Fruit fly (Drosophila melanogaster): ENCODE data around the gene CG10559.

The CG10559 gene

DNA sequence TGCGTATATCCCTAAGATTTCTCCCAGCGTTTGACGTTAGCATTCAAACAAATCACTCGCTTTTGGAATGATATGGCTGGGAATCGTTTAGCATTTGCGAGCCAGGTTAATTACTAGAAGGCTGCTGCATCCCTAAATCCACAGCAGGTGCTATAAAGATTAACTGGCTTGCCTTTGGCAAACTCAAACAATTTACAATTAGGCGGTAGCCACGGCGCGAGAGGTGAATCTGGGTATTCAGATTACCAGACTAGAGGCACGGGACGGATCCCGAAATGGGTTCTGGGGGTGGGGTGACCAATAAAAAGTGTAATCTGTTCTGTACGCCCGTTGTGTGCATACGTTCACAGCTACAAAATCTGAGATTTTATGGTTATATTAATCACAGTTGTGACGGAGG is 34.8 kb downstream of the CG10559 start, which contains the start of gene CG11892:
TSS of gene CG11892 (plus strand) at position 384 of the 400 bp plus-strand sequence.
- TF ChIP-seq Hr96 (GFP tag; optimal IDR thresholded peaks at IDR 0.05) (no peak), bab1 (GFP tag; optimal IDR thresholded peaks at IDR 0.05) (no peak), toe (GFP tag; optimal IDR thresholded peaks at IDR 0.05) (no peak), pad (GFP tag; optimal IDR thresholded peaks at IDR 0.05) (peak; percentile 68), Mnt (GFP tag; optimal IDR thresholded peaks at IDR 0.05) (peak; percentile 67), CG33017 (tag; optimal IDR thresholded peaks at IDR 0.05) (peak; percentile 89), CG5204 (GFP tag; optimal IDR thresholded peaks at IDR 0.05) (peak; percentile 28), CG1620 (GFP tag; optimal IDR thresholded peaks at IDR 0.05) (no peak), Clk (GFP tag; optimal IDR thresholded peaks at IDR 0.05) (peak; percentile 72), tj (GFP tag; optimal IDR thresholded peaks at IDR 0.05) (peak; percentile 39), cnc (optimal IDR thresholded peaks at IDR 0.05) (no peak), CG7101 (tag; optimal IDR thresholded peaks at IDR 0.05) (peak; percentile 87), cic (GFP tag; optimal IDR thresholded peaks at IDR 0.05) (peak; percentile 93), CG11617 (GFP tag; optimal IDR thresholded peaks at IDR 0.05) (peak; percentile 82), ovo (GFP tag; optimal IDR thresholded peaks at IDR 0.05) (peak; percentile 30), CG12768 (GFP tag; optimal IDR thresholded peaks at IDR 0.05) (peak; percentile 89), CG7045 (GFP tag; optimal IDR thresholded peaks at IDR 0.05) (peak; percentile 93), CG14711 (tag; optimal IDR thresholded peaks at IDR 0.05) (peak; percentile 64), Crg-1 (GFP tag; optimal IDR thresholded peaks at IDR 0.05) (peak; percentile 20), kay (GFP tag; ENCODE audit: borderline replicate concordance) (peak; percentile 93)

DNA sequence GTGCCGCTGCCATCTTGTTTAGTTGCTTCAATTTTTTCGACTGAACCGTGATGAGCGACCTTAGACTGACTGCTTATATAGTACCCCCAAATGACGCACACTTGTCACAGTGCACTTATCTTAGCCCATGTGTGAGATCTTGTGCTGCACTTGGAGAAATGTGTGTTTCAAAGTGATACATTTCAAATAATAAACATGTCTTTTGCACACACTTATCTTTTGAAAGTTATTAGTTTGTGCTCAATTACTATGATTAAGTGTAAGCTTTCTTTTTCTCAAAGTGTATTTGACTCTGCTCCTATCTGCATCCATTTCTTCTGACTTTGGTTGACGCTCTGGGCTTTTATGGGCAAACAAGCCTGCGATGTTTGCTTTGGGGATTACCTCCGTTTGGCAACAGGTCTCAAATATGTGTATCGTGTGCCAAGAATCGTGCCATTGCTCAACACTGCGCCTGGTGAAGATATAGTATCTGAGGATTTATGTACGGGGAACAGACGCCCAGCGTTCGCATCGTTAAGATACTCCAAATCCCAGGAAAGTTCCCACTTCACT is 36.0 kb downstream of the CG10559 start, which contains the start of gene CG10514:
TSS of gene CG10514 (minus strand) at position 51 of the 555 bp plus-strand sequence.
- TF ChIP-seq CG7045 (GFP tag; optimal IDR thresholded peaks at IDR 0.05) (peak; percentile 50), cic (GFP tag; optimal IDR thresholded peaks at IDR 0.05) (peak; percentile 65), Mnt (GFP tag; optimal IDR thresholded peaks at IDR 0.05) (peak; percentile 33), tj (GFP tag; optimal IDR thresholded peaks at IDR 0.05) (no peak), CG12768 (GFP tag; optimal IDR thresholded peaks at IDR 0.05) (peak; percentile 53), kay (GFP tag; ENCODE audit: borderline replicate concordance) (peak; percentile 90), CG7101 (tag; optimal IDR thresholded peaks at IDR 0.05) (peak; percentile 57), ovo (GFP tag; optimal IDR thresholded peaks at IDR 0.05) (peak; percentile 23), CG33017 (tag; optimal IDR thresholded peaks at IDR 0.05) (peak; percentile 45), cnc (optimal IDR thresholded peaks at IDR 0.05) (no peak)

DNA sequence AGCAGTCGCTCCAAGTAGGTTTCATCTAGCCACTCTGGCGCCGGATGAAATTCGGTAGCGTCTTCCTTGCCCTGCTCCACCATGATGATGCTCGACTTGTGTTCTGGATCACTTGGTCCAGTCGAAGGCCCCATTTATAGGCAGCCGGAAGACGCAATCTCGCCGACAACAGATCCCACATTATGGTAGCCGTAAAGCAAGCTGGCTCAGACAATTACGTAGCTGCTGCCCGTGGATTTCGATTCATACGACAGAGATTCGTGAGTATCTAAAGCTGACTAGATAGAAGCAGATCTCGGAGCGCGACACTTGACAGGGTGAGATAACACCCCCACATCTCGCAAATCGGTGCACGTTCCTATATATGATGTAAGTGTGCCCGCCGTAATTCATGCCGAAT is 38.8 kb downstream of the CG10559 start, which contains the start of gene CG10513:
TSS of gene CG10513 (minus strand) at position 101 of the 400 bp plus-strand sequence.
- no peak for TF ChIP-seq CG7045 (GFP tag; optimal IDR thresholded peaks at IDR 0.05)
- TF ChIP-seq pad (GFP tag; optimal IDR thresholded peaks at IDR 0.05) = no peak
- no peak for TF ChIP-seq kay (GFP tag; ENCODE audit: borderline replicate concordance)
- TF ChIP-seq CG33017 (tag; optimal IDR thresholded peaks at IDR 0.05) = no peak
- TF ChIP-seq bab1 (GFP tag; optimal IDR thresholded peaks at IDR 0.05) = no peak
- TF ChIP-seq ovo (GFP tag; optimal IDR thresholded peaks at IDR 0.05) = no peak
- TF ChIP-seq Mnt (GFP tag; optimal IDR thresholded peaks at IDR 0.05) = no peak
- no peak for TF ChIP-seq cnc (optimal IDR thresholded peaks at IDR 0.05)
- TF ChIP-seq CG1620 (GFP tag; optimal IDR thresholded peaks at IDR 0.05) = no peak
- no peak for TF ChIP-seq CG11617 (GFP tag; optimal IDR thresholded peaks at IDR 0.05)
- TF ChIP-seq CG12768 (GFP tag; optimal IDR thresholded peaks at IDR 0.05) = no peak
- TF ChIP-seq toe (GFP tag; optimal IDR thresholded peaks at IDR 0.05) = no peak
- TF ChIP-seq Clk (GFP tag; optimal IDR thresholded peaks at IDR 0.05) = no peak
- TF ChIP-seq CG14711 (tag; optimal IDR thresholded peaks at IDR 0.05) = no peak
- TF ChIP-seq tj (GFP tag; optimal IDR thresholded peaks at IDR 0.05) = no peak
- no peak for TF ChIP-seq Hr96 (GFP tag; optimal IDR thresholded peaks at IDR 0.05)

DNA sequence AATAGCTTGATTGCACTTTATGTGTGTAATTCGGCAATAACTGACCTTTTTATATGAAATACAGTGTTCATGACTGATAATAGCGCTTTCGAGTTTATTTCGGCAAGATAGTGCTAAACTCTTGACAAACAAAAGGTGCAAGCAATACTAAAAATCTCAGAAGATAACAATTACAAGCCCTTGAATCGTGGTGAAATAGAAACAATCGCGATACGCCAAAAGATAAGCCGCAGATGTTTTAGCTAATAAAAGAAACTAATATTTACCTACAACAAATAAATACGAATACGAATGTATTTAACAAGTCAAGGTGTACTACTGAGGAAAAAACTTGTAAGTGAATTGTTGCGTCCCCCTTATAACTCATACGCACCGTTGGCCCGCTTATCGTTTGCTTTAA is 40.6 kb downstream of the CG10559 start:
- no peak for TF ChIP-seq toe (GFP tag; optimal IDR thresholded peaks at IDR 0.05)
- no peak for TF ChIP-seq tj (GFP tag; optimal IDR thresholded peaks at IDR 0.05)
- TF ChIP-seq Mnt (GFP tag; optimal IDR thresholded peaks at IDR 0.05) = peak; percentile 19
- TF ChIP-seq CG1620 (GFP tag; optimal IDR thresholded peaks at IDR 0.05) = no peak
- TF ChIP-seq CG7101 (tag; optimal IDR thresholded peaks at IDR 0.05) = peak; percentile 65
- TF ChIP-seq CG14711 (tag; optimal IDR thresholded peaks at IDR 0.05) = peak; percentile 22
- TF ChIP-seq CG33017 (tag; optimal IDR thresholded peaks at IDR 0.05) = peak; percentile 71
- TF ChIP-seq CG12768 (GFP tag; optimal IDR thresholded peaks at IDR 0.05) = peak; percentile 58
- peak; percentile 80 for TF ChIP-seq CG7045 (GFP tag; optimal IDR thresholded peaks at IDR 0.05)
- peak; percentile 62 for TF ChIP-seq CG11617 (GFP tag; optimal IDR thresholded peaks at IDR 0.05)
- peak; percentile 97 for TF ChIP-seq cic (GFP tag; optimal IDR thresholded peaks at IDR 0.05)
- TF ChIP-seq Clk (GFP tag; optimal IDR thresholded peaks at IDR 0.05) = no peak
- no peak for TF ChIP-seq cnc (optimal IDR thresholded peaks at IDR 0.05)
- peak; percentile 94 for TF ChIP-seq kay (GFP tag; ENCODE audit: borderline replicate concordance)
- no peak for TF ChIP-seq bab1 (GFP tag; optimal IDR thresholded peaks at IDR 0.05)
- TF ChIP-seq pad (GFP tag; optimal IDR thresholded peaks at IDR 0.05) = peak; percentile 44
- TF ChIP-seq CG5204 (GFP tag; optimal IDR thresholded peaks at IDR 0.05) = peak; percentile 34
- no peak for TF ChIP-seq Hr96 (GFP tag; optimal IDR thresholded peaks at IDR 0.05)
- TF ChIP-seq Crg-1 (GFP tag; optimal IDR thresholded peaks at IDR 0.05) = peak; percentile 11
- TF ChIP-seq ovo (GFP tag; optimal IDR thresholded peaks at IDR 0.05) = peak; percentile 20

DNA sequence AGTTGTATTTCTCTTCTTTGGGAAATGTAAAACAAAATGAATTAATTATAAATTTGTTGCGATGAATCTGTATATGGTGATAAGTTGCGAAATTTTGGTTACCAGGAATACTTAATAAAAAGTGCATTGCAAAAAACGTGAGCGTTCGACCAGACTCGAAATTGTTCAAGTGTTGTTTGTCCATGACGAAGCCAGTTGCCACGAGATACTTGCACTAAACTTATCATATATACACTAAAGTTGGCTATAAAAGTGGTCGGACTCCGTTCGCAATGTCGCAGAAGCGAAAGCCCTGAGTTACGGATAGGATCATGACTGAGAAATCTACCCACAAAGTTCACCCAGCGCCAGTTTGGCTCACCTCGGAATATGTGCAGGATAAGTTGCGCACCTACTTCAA is 42.4 kb downstream of the CG10559 start, which contains the start of gene CG11878:
TSS of gene CG11878 (plus strand) at position 301 of the 400 bp plus-strand sequence.
- no peak for TF ChIP-seq CG33017 (tag; optimal IDR thresholded peaks at IDR 0.05)
- TF ChIP-seq cic (GFP tag; optimal IDR thresholded peaks at IDR 0.05) = peak; percentile 0

DNA sequence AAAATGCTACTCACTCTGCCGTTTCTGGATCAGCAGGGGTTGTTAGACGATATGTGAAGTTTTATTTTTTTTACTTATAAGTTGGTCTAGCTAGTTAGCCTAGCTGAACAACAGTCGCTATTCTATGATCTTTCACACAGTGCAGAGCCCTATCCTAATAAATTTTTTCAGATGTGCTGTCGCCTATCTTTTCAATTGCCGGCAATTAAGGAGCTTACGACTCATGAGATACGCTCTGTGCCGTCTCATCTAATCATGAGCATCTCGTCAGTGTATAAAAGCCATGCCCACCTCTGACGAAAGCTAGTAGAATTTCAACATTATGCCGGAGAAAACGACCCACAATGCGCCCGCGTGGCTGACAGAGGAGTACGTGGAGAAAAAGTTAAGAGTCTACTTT is 46.0 kb downstream of the CG10559 start, which contains the start of the genes CG11889 and CG11891:
TSS of gene CG11889 (plus strand) at position 301 of the 400 bp plus-strand sequence.
TSS of gene CG11891 (plus strand) at position 301 of the 400 bp plus-strand sequence.
- TF ChIP-seq Clk (GFP tag; optimal IDR thresholded peaks at IDR 0.05) = no peak
- TF ChIP-seq CG11617 (GFP tag; optimal IDR thresholded peaks at IDR 0.05) = no peak
- TF ChIP-seq ovo (GFP tag; optimal IDR thresholded peaks at IDR 0.05) = no peak
- TF ChIP-seq CG12768 (GFP tag; optimal IDR thresholded peaks at IDR 0.05) = no peak
- no peak for TF ChIP-seq Hr96 (GFP tag; optimal IDR thresholded peaks at IDR 0.05)
- no peak for TF ChIP-seq cic (GFP tag; optimal IDR thresholded peaks at IDR 0.05)
- TF ChIP-seq tj (GFP tag; optimal IDR thresholded peaks at IDR 0.05) = no peak
- TF ChIP-seq CG7045 (GFP tag; optimal IDR thresholded peaks at IDR 0.05) = no peak
- no peak for TF ChIP-seq pad (GFP tag; optimal IDR thresholded peaks at IDR 0.05)
- no peak for TF ChIP-seq CG5204 (GFP tag; optimal IDR thresholded peaks at IDR 0.05)

All from whole organism, adult.